Fruit fly (Drosophila melanogaster) S2 (cell line): ENCODE measurements around the gene RpL24-like.

ENCODE experiments used
- CG8478 ChIP-seq: fragments of >200 bp; optimal IDR thresholded peaks from 2 replicates; lab custom pipeline; 2018
- CTCF ChIP-seq, 2 experiments: fragments of >200 bp; optimal IDR thresholded peaks; 2 replicates each; lab custom pipeline; 2018

The RpL24-like gene

DNA sequence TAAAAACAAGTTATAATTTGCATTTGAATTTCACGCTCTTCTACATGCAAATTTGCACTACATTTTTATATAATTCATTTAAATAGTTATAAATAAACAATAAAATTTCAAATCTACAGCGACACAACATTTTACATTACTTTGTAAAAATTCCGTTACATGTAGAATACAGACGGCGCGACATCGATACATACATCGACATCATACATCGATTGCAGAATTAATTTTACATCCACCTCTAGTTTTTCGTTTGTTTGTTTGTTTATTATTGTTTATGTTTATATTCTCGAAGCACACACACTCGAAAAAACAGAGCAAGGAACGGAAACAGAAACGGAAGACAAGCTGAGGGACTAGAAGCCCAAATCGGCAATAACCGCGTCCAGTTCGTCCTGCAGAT is 6.1 kb upstream of the RpL24-like start, which contains the start of gene CG17230:
Gene CG17230 (plus strand): TSS at position 258 of the 400 bp plus-strand sequence.
- TF ChIP-seq CG8478 (no peak), CTCF (optimal IDR thresholded peaks at IDR 0.05; lab: Kevin White, UChicago) (peak in 1 of 2 experiments; percentile 31)

- TF ChIP-seq CG8478 (no peak), CTCF (optimal IDR thresholded peaks at IDR 0.05; lab: Kevin White, UChicago) (no peak)
Measured at dm6 chr3R:11435537-11436234, 4.3 kb upstream of the RpL24-like start, which contains the start of the genes Exd2 and CG5281. Gene Exd2 (minus strand): TSS chr3R:11435703. Gene CG5281 (plus strand): TSS chr3R:11435850.

dm6 chr3R:11430307-11430706 is 1.1 kb downstream of the RpL24-like start:
- no peak for TF ChIP-seq CTCF (optimal IDR thresholded peaks at IDR 0.05; lab: Kevin White, UChicago)
- TF ChIP-seq CG8478: no peak

DNA sequence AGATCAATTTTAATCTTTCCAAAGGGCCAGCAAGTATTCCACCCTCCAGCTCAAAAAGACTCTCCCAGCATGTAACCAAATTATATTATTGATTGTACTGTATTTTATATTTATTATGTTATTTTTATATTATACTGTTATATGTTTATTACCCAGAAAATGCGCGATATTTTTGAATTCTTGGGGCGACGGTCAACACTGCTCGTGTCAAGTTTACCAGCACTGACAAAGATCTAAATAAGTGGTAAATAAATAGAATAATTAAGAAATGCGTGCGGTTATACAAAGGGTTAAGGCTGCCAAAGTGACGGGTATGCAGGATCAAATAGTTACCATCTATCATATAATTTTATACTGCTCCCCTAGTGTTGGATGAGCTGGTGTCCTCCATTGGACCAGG is 1.6 kb downstream of the RpL24-like start, which contains the start of gene Dtd:
Gene Dtd (plus strand): TSS at position 248 of the 400 bp plus-strand sequence.
- TF ChIP-seq CG8478 (no peak), CTCF (optimal IDR thresholded peaks at IDR 0.05; lab: Kevin White, UChicago) (no peak)

dm6 chr3R:11421643-11422122 is 9.7 kb downstream of the RpL24-like start, which contains the start of the genes ninaG and Sptz:
Gene ninaG (minus strand): TSS chr3R:11421693.
Gene Sptz (plus strand): TSS chr3R:11422092.
- TF ChIP-seq CG8478 (no peak), CTCF (optimal IDR thresholded peaks at IDR 0.05; lab: Kevin White, UChicago) (no peak)

DNA sequence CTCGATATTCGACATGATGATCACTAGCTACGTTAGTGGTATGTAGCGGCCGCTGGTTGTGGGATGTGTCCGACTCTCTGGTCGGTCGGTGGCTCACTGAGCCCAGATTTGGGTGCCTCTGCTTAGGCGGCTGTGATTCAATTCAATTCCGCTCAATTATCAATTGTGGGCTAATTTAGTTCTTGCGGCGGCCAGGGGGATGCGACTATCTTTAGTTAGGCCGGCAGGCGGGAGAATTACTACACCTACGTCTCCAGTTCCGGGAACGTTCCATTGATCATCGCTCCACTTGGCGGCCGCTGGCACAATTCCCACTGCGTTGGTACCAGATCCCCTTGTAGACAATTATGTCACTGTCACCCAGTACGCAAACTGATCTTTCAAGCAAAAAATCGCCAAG is 12.8 kb downstream of the RpL24-like start, which contains the start of the genes bumpel and CG45676:
Gene bumpel (minus strand): TSS at position 101 of the 400 bp plus-strand sequence.
Gene CG45676 (plus strand): TSS at position 318 of the 400 bp plus-strand sequence.
- no peak for TF ChIP-seq CG8478
- TF ChIP-seq CTCF (optimal IDR thresholded peaks at IDR 0.05; lab: Kevin White, UChicago): no peak

dm6 chr3R:11412371-11412770 is 19.0 kb downstream of the RpL24-like start, which contains the start of gene Ipo9:
Gene Ipo9 (plus strand): TSS chr3R:11412522.
- no peak for TF ChIP-seq CG8478
- TF ChIP-seq CTCF (optimal IDR thresholded peaks at IDR 0.05; lab: Kevin White, UChicago): no peak

DNA sequence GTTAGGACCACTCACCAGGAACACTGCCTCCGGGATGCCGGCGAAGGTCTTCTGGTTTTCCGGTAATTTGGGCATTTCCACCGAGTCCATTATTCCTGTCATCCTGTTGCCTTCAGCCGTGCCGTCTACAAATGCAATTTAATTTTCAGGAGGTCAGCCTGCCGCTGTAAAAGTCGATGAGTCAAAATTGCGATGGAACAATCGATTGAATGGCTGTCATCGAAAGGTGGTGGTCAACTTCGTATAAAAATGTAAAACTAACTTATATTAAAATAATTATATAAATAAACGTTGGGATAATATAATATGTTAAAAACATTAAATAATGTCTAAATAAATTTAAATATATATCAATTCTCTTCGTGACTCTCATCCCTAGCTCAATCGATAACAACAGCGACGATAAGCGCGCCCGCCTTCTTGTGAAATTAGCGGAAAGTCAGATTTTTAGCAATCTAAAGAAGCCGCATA is 21.7 kb downstream of the RpL24-like start, which contains the start of the genes mgr and Irbp:
Gene mgr (minus strand): TSS at position 209 of the 471 bp plus-strand sequence.
Gene Irbp (plus strand): TSS at position 381 of the 471 bp plus-strand sequence.
- TF ChIP-seq CG8478: no peak
- TF ChIP-seq CTCF (optimal IDR thresholded peaks at IDR 0.05; lab: Kevin White, UChicago): no peak

- TF ChIP-seq CTCF (optimal IDR thresholded peaks at IDR 0.05; lab: Kevin White, UChicago): peak in 1 of 2 experiments; percentile 50
- no peak for TF ChIP-seq CG8478
Measured at dm6 chr3R:11407733-11408134, 23.6 kb downstream of the RpL24-like start, which contains the start of gene mRpL40. Gene mRpL40 (plus strand): TSS chr3R:11407918.

dm6 chr3R:11402894-11403293 is 28.5 kb downstream of the RpL24-like start:
- TF ChIP-seq CG8478: no peak
- peak in 1 of 2 experiments; percentile 26 for TF ChIP-seq CTCF (optimal IDR thresholded peaks at IDR 0.05; lab: Kevin White, UChicago)

dm6 chr3R:11395541-11395940 is 35.8 kb downstream of the RpL24-like start:
- TF ChIP-seq CG8478: no peak
- TF ChIP-seq CTCF (optimal IDR thresholded peaks at IDR 0.05; lab: Kevin White, UChicago): peak; percentile 65 to 74

dm6 chr3R:11393896-11394295 is 37.5 kb downstream of the RpL24-like start:
- peak; percentile 83 to 86 for TF ChIP-seq CTCF (optimal IDR thresholded peaks at IDR 0.05; lab: Kevin White, UChicago)
- no peak for TF ChIP-seq CG8478

- TF ChIP-seq CTCF (optimal IDR thresholded peaks at IDR 0.05; lab: Kevin White, UChicago) (peak; percentile 52 to 54), CG8478 (no peak)
Measured at dm6 chr3R:11392805-11393204, 38.6 kb downstream of the RpL24-like start.
